Fruit fly (Drosophila melanogaster) Kc167 (cell line): ENCODE results near the gene Hsp68.

Experiments
- Myc ChIP-seq: fragments of >200 bp; optimal IDR thresholded peaks from 2 replicates; lab custom pipeline; 2017; ENCODE audit warnings: missing external identifiers
- Sin3A ChIP-seq: fragments of >200 bp; optimal IDR thresholded peaks from 2 replicates; lab custom pipeline; 2018; ENCODE audit warnings: missing external identifiers
- h ChIP-seq: fragments of >200 bp; optimal IDR thresholded peaks from 3 replicates; lab custom pipeline; 2018; ENCODE audit warnings: missing external identifiers
- insv ChIP-seq: fragments of >200 bp; optimal IDR thresholded peaks from 3 replicates; lab custom pipeline; 2018; ENCODE audit warnings: missing external identifiers
- psq ChIP-seq: fragments of >200 bp; optimal IDR thresholded peaks from 2 replicates; lab custom pipeline; 2017; ENCODE audit warnings: missing external identifiers

- TF ChIP-seq h (lab: Kevin White, UChicago) = no peak
- peak; percentile 6 for TF ChIP-seq psq (lab: Kevin White, UChicago)
- no peak for TF ChIP-seq Myc (lab: Kevin White, UChicago)
- TF ChIP-seq Sin3A (lab: Kevin White, UChicago) = no peak
- no peak for TF ChIP-seq insv (lab: Kevin White, UChicago)
Observed at dm6 chr3R:24047998-24048511, 9.1 kb downstream of the Hsp68 start, which contains the start of gene Rox8.
